Worm (Caenorhabditis elegans) whole organism, L4 larva: ENCODE results near the gene H04J21.1.
A peak's percentile ranks its signal among the peaks of the same experiment; 100 is the strongest.

Experiments used
- F10B5.3 ChIP-seq: sonication (generic microtip); optimal IDR thresholded peaks from 2 replicates; lab custom pipeline; 2016; ENCODE audit warnings: mild to moderate bottlenecking, missing genetic modification characterization, missing compliant biosample characterization
- F26F4.8 ChIP-seq: fragments of 200-800 bp; sonication (Bioruptor generic); conservative IDR thresholded peaks from 2 replicates; pipeline ENCODE4 v1.3.6; 2022; ENCODE audit warnings: missing genetic modification characterization, missing compliant biosample characterization
- T20F7.1 ChIP-seq: fragments of 200-800 bp; sonication (Bioruptor generic); optimal IDR thresholded peaks from 2 replicates; lab custom pipeline; 2018; ENCODE audit warnings: mild to moderate bottlenecking, missing genetic modification characterization, missing compliant biosample characterization
- T26A8.4 ChIP-seq: fragments of 200-800 bp; sonication (Bioruptor generic); IDR thresholded peaks from 2 replicates; pipeline ENCODE4 v1.3.6; 2022; ENCODE audit warnings: missing genetic modification characterization, missing compliant biosample characterization
- Y105C5A.15 ChIP-seq: fragments of 200-800 bp; sonication (Bioruptor generic); IDR thresholded peaks from 2 replicates; pipeline ENCODE4 v1.3.6; 2022; ENCODE audit warnings: missing genetic modification characterization, missing compliant biosample characterization
- Y48G9A.11 ChIP-seq: fragments of 200-800 bp; sonication (Bioruptor generic); IDR thresholded peaks from 2 replicates; pipeline ENCODE4 v1.3.6; 2022; ENCODE audit warnings: missing genetic modification reagents, missing genetic modification characterization, missing compliant biosample characterization
- Y5F2A.4 ChIP-seq: fragments of 200-800 bp; sonication (Bioruptor generic); optimal IDR thresholded peaks from 2 replicates; lab custom pipeline; 2018; ENCODE audit warnings: mild to moderate bottlenecking, missing genetic modification characterization, missing compliant biosample characterization
- Y75B8A.6 ChIP-seq: fragments of 200-800 bp; sonication (Bioruptor generic); IDR thresholded peaks from 2 replicates; pipeline ENCODE4 v1.3.6; 2022; ENCODE audit warnings: missing genetic modification reagents, missing genetic modification characterization, missing compliant biosample characterization
- ZK337.2 ChIP-seq: fragments of 200-800 bp; sonication (Bioruptor generic); IDR thresholded peaks from 2 replicates; pipeline ENCODE4 v1.3.6; 2022; ENCODE audit warnings: missing genetic modification reagents, missing genetic modification characterization, missing compliant biosample characterization
- aha-1 ChIP-seq: fragments of 150-350 bp; peaks from one replicate; lab custom pipeline; 2014; ENCODE audit warnings: missing biosample characterization, missing genetic modification characterization
- aly-2 ChIP-seq: sonication (generic microtip); optimal IDR thresholded peaks from 2 replicates; lab custom pipeline; 2018; ENCODE audit warnings: missing biosample characterization, missing genetic modification characterization
- ama-1 ChIP-seq: fragments of 150-350 bp; optimal IDR thresholded peaks from 2 replicates; lab custom pipeline; 2014; ENCODE audit warnings: inconsistent platforms, mixed read lengths
- attf-4 ChIP-seq: sonication (generic microtip); optimal IDR thresholded peaks from 3 replicates; lab custom pipeline; 2017; ENCODE audit warnings: missing biosample characterization, missing genetic modification characterization
- ceh-62 ChIP-seq: sonication (generic microtip); optimal IDR thresholded peaks from 2 replicates; lab custom pipeline; 2017; ENCODE audit warnings: missing biosample characterization, missing genetic modification characterization
- ceh-82 ChIP-seq: sonication (generic microtip); optimal IDR thresholded peaks from 2 replicates; lab custom pipeline; 2017; ENCODE audit warnings: missing biosample characterization, missing genetic modification characterization
- daf-8 ChIP-seq: fragments of 200-800 bp; sonication (Bioruptor generic); IDR thresholded peaks from 2 replicates; pipeline ENCODE4 v1.3.6; 2022; ENCODE audit warnings: missing genetic modification characterization, missing compliant biosample characterization
- dmd-6 ChIP-seq: fragments of 200-800 bp; sonication (Bioruptor generic); IDR thresholded peaks from 2 replicates; pipeline ENCODE4 v1.3.6; 2022; ENCODE audit warnings: missing genetic modification reagents, missing genetic modification characterization, missing compliant biosample characterization
- dmd-8 ChIP-seq: fragments of 200-800 bp; sonication (Bioruptor generic); IDR thresholded peaks from 2 replicates; pipeline ENCODE4 v1.3.6; 2022; ENCODE audit warnings: missing genetic modification characterization, missing compliant biosample characterization
- dmd-9 ChIP-seq: fragments of 200-800 bp; sonication (Bioruptor generic); IDR thresholded peaks from 2 replicates; pipeline ENCODE4 v1.3.6; 2022; ENCODE audit warnings: missing genetic modification reagents, missing genetic modification characterization, missing compliant biosample characterization
- dpl-1 ChIP-seq: fragments of 150-350 bp; optimal IDR thresholded peaks from 2 replicates; lab custom pipeline; 2014; ENCODE audit warnings: missing biosample characterization, missing genetic modification reagents, missing genetic modification characterization
- dve-1 ChIP-seq: sonication (generic microtip); optimal IDR thresholded peaks from 2 replicates; lab custom pipeline; 2017; ENCODE audit warnings: antibody characterized with exemption, mild to moderate bottlenecking, missing genetic modification characterization, missing compliant biosample characterization; ENCODE audit not compliant: insufficient read depth
- egl-27 ChIP-seq: sonication (generic microtip); optimal IDR thresholded peaks from 3 replicates; lab custom pipeline; 2017; ENCODE audit warnings: missing biosample characterization, missing genetic modification reagents, missing genetic modification characterization
- fos-1 ChIP-seq: fragments of 150-350 bp; optimal IDR thresholded peaks from 2 replicates; lab custom pipeline; 2014; ENCODE audit warnings: missing biosample characterization, missing genetic modification characterization
- hlh-30 ChIP-seq: sonication (generic microtip); optimal IDR thresholded peaks from 2 replicates; lab custom pipeline; 2017; ENCODE audit warnings: antibody characterized with exemption, mild to moderate bottlenecking, missing genetic modification characterization, missing compliant biosample characterization; ENCODE audit not compliant: insufficient read depth
- hmg-1.1 ChIP-seq: fragments of 200-800 bp; sonication (Bioruptor generic); IDR thresholded peaks from 2 replicates; pipeline ENCODE4 v1.3.6; 2022; ENCODE audit warnings: missing genetic modification reagents, missing genetic modification characterization, missing compliant biosample characterization
- jun-1 ChIP-seq: fragments of 150-350 bp; optimal IDR thresholded peaks from 2 replicates; lab custom pipeline; 2014; ENCODE audit warnings: missing biosample characterization, missing genetic modification reagents, missing genetic modification characterization
- lin-1 ChIP-seq: fragments of 200-800 bp; sonication (Bioruptor generic); IDR thresholded peaks from 2 replicates; pipeline ENCODE4 v1.3.6; 2022; ENCODE audit warnings: missing genetic modification reagents, missing genetic modification characterization, missing compliant biosample characterization
- lin-13 ChIP-seq: fragments of 150-350 bp; optimal IDR thresholded peaks from 2 replicates; lab custom pipeline; 2014; ENCODE audit warnings: missing biosample characterization, missing genetic modification reagents, missing genetic modification characterization
- lin-38 ChIP-seq: fragments of 200-800 bp; sonication (Bioruptor generic); IDR thresholded peaks from 2 replicates; pipeline ENCODE4 v1.3.6; 2022; ENCODE audit warnings: missing genetic modification reagents, missing genetic modification characterization, missing compliant biosample characterization
- lsy-2 ChIP-seq, 2 experiments: fragments of 150-350 bp in 1 of 2; sonication (generic microtip) in 1 of 2; optimal IDR thresholded peaks; 2 replicates each; lab custom pipeline; 2014 to 2017; ENCODE audit warnings: missing biosample characterization in 2 of 2, missing genetic modification characterization in 2 of 2
- madf-5 ChIP-seq, 2 experiments: fragments of 200-800 bp; sonication (Bioruptor generic); IDR thresholded peaks; 2 replicates each; pipeline ENCODE4 v1.3.6; 2022; ENCODE audit warnings: missing compliant biosample characterization in 2 of 2, missing genetic modification characterization in 2 of 2
- madf-9 ChIP-seq: fragments of 200-800 bp; sonication (Bioruptor generic); conservative IDR thresholded peaks from 2 replicates; pipeline ENCODE4 v1.3.6; 2022; ENCODE audit warnings: missing genetic modification reagents, missing genetic modification characterization, missing compliant biosample characterization
- mdl-1 ChIP-seq, 2 experiments: fragments of 150-350 bp in 1 of 2; sonication (generic microtip) in 1 of 2; optimal IDR thresholded peaks; 2 replicates each; lab custom pipeline; 2014 to 2017; ENCODE audit warnings: missing biosample characterization in 2 of 2, missing genetic modification characterization in 2 of 2
- mdt-29 ChIP-seq: fragments of 200-800 bp; sonication (Bioruptor generic); IDR thresholded peaks from 2 replicates; pipeline ENCODE4 v1.3.6; 2022; ENCODE audit warnings: missing genetic modification reagents, missing genetic modification characterization, missing compliant biosample characterization
- mes-2 ChIP-seq: sonication (generic microtip); optimal IDR thresholded peaks from 2 replicates; lab custom pipeline; 2016; ENCODE audit warnings: missing genotype, mild to moderate bottlenecking, missing genetic modification characterization, missing compliant biosample characterization; ENCODE audit not compliant: poor library complexity, severe bottlenecking
- nhr-237 ChIP-seq: sonication (generic microtip); optimal IDR thresholded peaks from 2 replicates; lab custom pipeline; 2017; ENCODE audit warnings: missing biosample characterization, missing genetic modification characterization
- nhr-77 ChIP-seq: fragments of 150-350 bp; optimal IDR thresholded peaks from 2 replicates; lab custom pipeline; 2014; ENCODE audit warnings: missing biosample characterization, missing genetic modification characterization
- pha-4 ChIP-seq, 2 experiments: fragments of 150-350 bp in 1 of 2; fragments of 200-800 bp in 1 of 2; sonication (Bioruptor generic) in 1 of 2; IDR thresholded peaks in 1 of 2; optimal IDR thresholded peaks in 1 of 2; 2 replicates each; pipeline versions ENCODE4 v1.3.6 to Lab custom; 2014 to 2022; ENCODE audit warnings: missing genetic modification characterization in 2 of 2, missing genetic modification reagents in 2 of 2, missing biosample characterization in 1 of 2, missing compliant biosample characterization in 1 of 2
- php-3 ChIP-seq: fragments of 200-800 bp; sonication (Bioruptor generic); IDR thresholded peaks from 2 replicates; pipeline ENCODE4 v1.3.6; 2022; ENCODE audit warnings: missing genetic modification reagents, missing genetic modification characterization, missing compliant biosample characterization
- rbr-2 ChIP-seq: sonication (generic microtip); optimal IDR thresholded peaks from 2 replicates; lab custom pipeline; 2016; ENCODE audit warnings: missing genotype, missing genetic modification characterization, missing compliant biosample characterization
- snpc-1.2 ChIP-seq: fragments of 200-800 bp; sonication (Bioruptor generic); IDR thresholded peaks from 2 replicates; pipeline ENCODE4 v1.3.6; 2022; ENCODE audit warnings: missing genetic modification reagents, missing genetic modification characterization, missing compliant biosample characterization
- tag-97 ChIP-seq: fragments of 200-800 bp; sonication (Bioruptor generic); IDR thresholded peaks from 2 replicates; pipeline ENCODE4 v1.3.6; 2022; ENCODE audit warnings: missing genetic modification characterization, missing compliant biosample characterization
- vab-7 ChIP-seq: fragments of 200-800 bp; sonication (Bioruptor generic); IDR thresholded peaks from 2 replicates; pipeline ENCODE4 v1.3.6; 2022; ENCODE audit warnings: missing genetic modification reagents, missing genetic modification characterization, missing compliant biosample characterization
- zfp-2 ChIP-seq: sonication (generic microtip); optimal IDR thresholded peaks from 2 replicates; lab custom pipeline; 2016; ENCODE audit warnings: mild to moderate bottlenecking, missing genetic modification characterization, missing compliant biosample characterization

Gene H04J21.1

ce11 chrIII:2347291-2347690, 24.5 kb downstream of the H04J21.1 start, which contains the start of gene gip-1:
Gene gip-1, plus strand, starts transcription at chrIII:2347591.
- TF ChIP-seq madf-5 (GFP tag; IDR thresholded peaks at IDR 0.05; lab: Robert Waterston, UW), result no peak
- no peak for TF ChIP-seq mes-2
- TF ChIP-seq php-3, result no peak
- TF ChIP-seq F10B5.3 (tag; lab: Kevin White, UChicago), result no peak
- TF ChIP-seq madf-9 (GFP tag; lab: Robert Waterston, UW), result no peak
- TF ChIP-seq Y48G9A.11 (GFP tag; lab: Robert Waterston, UW), result no peak
- TF ChIP-seq ceh-82 (tag; lab: Kevin White, UChicago), result no peak
- TF ChIP-seq snpc-1.2, result no peak
- TF ChIP-seq jun-1 (tag; lab: Kevin White, UChicago), result no peak
- TF ChIP-seq aha-1 (tag; lab: Kevin White, UChicago), result no peak
- no peak for TF ChIP-seq lin-1
- TF ChIP-seq T26A8.4 (GFP tag; lab: Robert Waterston, UW), result no peak

- TF ChIP-seq attf-4 (no peak), dmd-8 (GFP tag; lab: Robert Waterston, UW) (no peak), Y105C5A.15 (GFP tag; lab: Robert Waterston, UW) (no peak), dve-1 (tag; lab: Kevin White, UChicago) (no peak), rbr-2 (tag; lab: Kevin White, UChicago) (no peak), zfp-2 (tag; lab: Kevin White, UChicago) (no peak), mdl-1 (tag; optimal IDR thresholded peaks at IDR 0.05; lab: Kevin White, UChicago) (no peak), lsy-2 (tag; optimal IDR thresholded peaks at IDR 0.05; lab: Kevin White, UChicago) (no peak), hmg-1.1 (GFP tag; lab: Robert Waterston, UW) (no peak), tag-97 (GFP tag; lab: Robert Waterston, UW) (no peak), dmd-6 (GFP tag; lab: Robert Waterston, UW) (no peak), daf-8 (GFP tag; lab: Robert Waterston, UW) (no peak), ceh-62 (tag; lab: Kevin White, UChicago) (no peak), nhr-237 (tag; lab: Kevin White, UChicago) (no peak), T20F7.1 (no peak)
Observed at ce11 chrIII:2343273-2343672, 28.5 kb downstream of the H04J21.1 start, which contains the start of gene phf-5. Gene phf-5, plus strand, starts transcription at chrIII:2343573.

- TF ChIP-seq mdt-29 (GFP tag; lab: Robert Waterston, UW), result no peak
- peak; percentile 29 for TF ChIP-seq hlh-30
- TF ChIP-seq jun-1 (tag; lab: Kevin White, UChicago), result no peak
- no peak for TF ChIP-seq F10B5.3 (tag; lab: Kevin White, UChicago)
- TF ChIP-seq dmd-6 (GFP tag; lab: Robert Waterston, UW), result no peak
- no peak for TF ChIP-seq Y75B8A.6 (GFP tag; lab: Robert Waterston, UW)
- TF ChIP-seq ceh-62 (tag; lab: Kevin White, UChicago), result no peak
- no peak for TF ChIP-seq aly-2 (tag; lab: Kevin White, UChicago)
- peak; percentile 85 for TF ChIP-seq dpl-1 (GFP tag; lab: Kevin White, UChicago)
- TF ChIP-seq egl-27 (tag; lab: Kevin White, UChicago), result no peak
- TF ChIP-seq Y5F2A.4 (GFP tag; lab: Kevin White, UChicago), result no peak
- TF ChIP-seq ZK337.2 (GFP tag; lab: Robert Waterston, UW), result no peak
- peak; percentile 92 for TF ChIP-seq lin-38
- no peak for TF ChIP-seq vab-7 (GFP tag; lab: Robert Waterston, UW)
- TF ChIP-seq Y48G9A.11 (GFP tag; lab: Robert Waterston, UW), result peak; percentile 43; the same call in 1 of the 2 replicates
- TF ChIP-seq lin-13 (GFP tag; lab: Kevin White, UChicago), result no peak
- TF ChIP-seq ceh-82 (tag; lab: Kevin White, UChicago), result no peak
- no peak for TF ChIP-seq ama-1 (lab: Kevin White, UChicago)
- no peak for TF ChIP-seq pha-4 (GFP tag; IDR thresholded peaks at IDR 0.05; lab: Robert Waterston, UW)
- TF ChIP-seq pha-4 (tag; optimal IDR thresholded peaks at IDR 0.05; lab: Kevin White, UChicago), result no peak
- TF ChIP-seq F26F4.8 (GFP tag; lab: Robert Waterston, UW), result no peak
- TF ChIP-seq hmg-1.1 (GFP tag; lab: Robert Waterston, UW), result 0 out of 2 replicates have a peak, but pooled peaks have one; percentile 42
- TF ChIP-seq zfp-2 (tag; lab: Kevin White, UChicago), result no peak
- no peak for TF ChIP-seq dmd-9 (GFP tag; lab: Robert Waterston, UW)
- no peak for TF ChIP-seq nhr-77 (tag; lab: Kevin White, UChicago)
- TF ChIP-seq lsy-2 (tag; optimal IDR thresholded peaks at IDR 0.05; lab: Kevin White, UChicago), result peak in 1 of 2 experiments; percentile 21
- no peak for TF ChIP-seq mes-2
- no peak for TF ChIP-seq fos-1
Observed at ce11 chrIII:2331033-2331625, 40.6 kb downstream of the H04J21.1 start, which contains the start of the genes Y54F10BM.13 and ppm-1.D. Gene Y54F10BM.13, minus strand, starts transcription at chrIII:2331083. Gene ppm-1.D, plus strand, starts transcription at chrIII:2331572.
